Worm (Caenorhabditis elegans): ENCODE measurements around the gene gldi-11.
"Not testable (repeated sequence)": the region's sequence is repeated elsewhere in the genome, so short reads cannot be mapped to it uniquely, and the experiment has no call there.

gldi-11 gene

ce11 chrII:4925198-4925764 lies 20.3 kb downstream of the gldi-11 start, which contains the start of gene aagr-2:
TSS of gene aagr-2 (minus strand) at chrII:4925248.
- TF ChIP-seq pha-4 (tag; optimal IDR thresholded peaks at IDR 0.05), result peak; percentile 74
- no peak for TF ChIP-seq ztf-4 (tag; optimal IDR thresholded peaks at IDR 0.05)
- TF ChIP-seq pqm-1 (tag; optimal IDR thresholded peaks at IDR 0.05), result peak; percentile 96
- TF ChIP-seq lin-39 (tag; optimal IDR thresholded peaks at IDR 0.05), result no peak
- TF ChIP-seq lsy-12 (tag; optimal IDR thresholded peaks at IDR 0.05), result no peak
- TF ChIP-seq nhr-237 (tag; optimal IDR thresholded peaks at IDR 0.05), result no peak
- peak; percentile 76 for TF ChIP-seq jun-1 (tag; optimal IDR thresholded peaks at IDR 0.05)
- TF ChIP-seq egl-5 (tag; optimal IDR thresholded peaks at IDR 0.05), result no peak
- TF ChIP-seq elt-2 (tag; optimal IDR thresholded peaks at IDR 0.05), result peak; percentile 100
- no peak for TF ChIP-seq fos-1 (tag; optimal IDR thresholded peaks at IDR 0.05)

- TF ChIP-seq ama-1 (optimal IDR thresholded peaks at IDR 0.05) (no peak), fkh-2 (tag; optimal IDR thresholded peaks at IDR 0.05) (no peak), fkh-10 (GFP tag; optimal IDR thresholded peaks at IDR 0.05) (no peak), unc-39 (tag; optimal IDR thresholded peaks at IDR 0.05) (no peak), aly-2 (tag; optimal IDR thresholded peaks at IDR 0.05) (no peak), ceh-82 (tag; optimal IDR thresholded peaks at IDR 0.05) (no peak), unc-62 (GFP tag; optimal IDR thresholded peaks at IDR 0.05) (no peak), elt-2 (tag; optimal IDR thresholded peaks at IDR 0.05) (no peak), hmg-11 (tag; optimal IDR thresholded peaks at IDR 0.05) (no peak), nhr-237 (tag; optimal IDR thresholded peaks at IDR 0.05) (no peak)
Observed at ce11 chrII:4924729-4925128, 20.9 kb downstream of the gldi-11 start.

- TF ChIP-seq daf-12 (tag; optimal IDR thresholded peaks at IDR 0.05) (no peak), R02D3.7 (tag; optimal IDR thresholded peaks at IDR 0.05) (no peak), nhr-25 (tag; optimal IDR thresholded peaks at IDR 0.05) (peak; percentile 11), fkh-10 (GFP tag; optimal IDR thresholded peaks at IDR 0.05) (no peak), nhr-77 (tag; optimal IDR thresholded peaks at IDR 0.05) (no peak), elt-1 (tag; optimal IDR thresholded peaks at IDR 0.05) (no peak), snpc-4 (tag; optimal IDR thresholded peaks at IDR 0.05) (no peak), zag-1 (tag; optimal IDR thresholded peaks at IDR 0.05) (no peak), skn-1 (tag; optimal IDR thresholded peaks at IDR 0.05) (no peak), lin-39 (tag; optimal IDR thresholded peaks at IDR 0.05) (no peak), pqm-1 (tag; optimal IDR thresholded peaks at IDR 0.05) (peak; percentile 32), ceh-9 (tag; optimal IDR thresholded peaks at IDR 0.05) (no peak), nhr-43 (tag; optimal IDR thresholded peaks at IDR 0.05; ENCODE audit: poor library complexity, severe bottlenecking) (no peak), unc-62 (GFP tag; optimal IDR thresholded peaks at IDR 0.05) (no peak), hmg-11 (tag; optimal IDR thresholded peaks at IDR 0.05) (no peak), ama-1 (optimal IDR thresholded peaks at IDR 0.05) (no peak), elt-2 (tag; optimal IDR thresholded peaks at IDR 0.05) (peak; percentile 80)
Observed at ce11 chrII:4920608-4921007, 25.0 kb downstream of the gldi-11 start.

ce11 chrII:4918501-4919021 lies 27.0 kb downstream of the gldi-11 start:
- TF ChIP-seq nhr-25 (tag; optimal IDR thresholded peaks at IDR 0.05) (peak; percentile 32), nfya-1 (tag; optimal IDR thresholded peaks at IDR 0.05; ENCODE audit: insufficient read depth) (no peak), elt-2 (tag; optimal IDR thresholded peaks at IDR 0.05) (no peak)

- TF ChIP-seq jun-1, egl-27, egl-5 (tag; optimal IDR thresholded peaks at IDR 0.05): not testable (repeated sequence)
Observed at ce11 chrII:4916462-4916861, 29.1 kb downstream of the gldi-11 start, which contains the start of gene msp-31. TSS of gene msp-31 (minus strand) at chrII:4916562.

- TF ChIP-seq nhr-76 (tag; optimal IDR thresholded peaks at IDR 0.05) (no peak), nhr-12 (tag; optimal IDR thresholded peaks at IDR 0.05) (no peak), mml-1 (tag; optimal IDR thresholded peaks at IDR 0.05) (no peak), fos-1 (tag; optimal IDR thresholded peaks at IDR 0.05) (no peak), nhr-25 (tag; optimal IDR thresholded peaks at IDR 0.05) (no peak)
Observed at ce11 chrII:4915572-4915971, 30.0 kb downstream of the gldi-11 start.
